Worm (Caenorhabditis elegans) whole organism, young adult: ENCODE results near the gene Y60C6A.3.
A peak's percentile ranks its signal among the peaks of the same experiment; 100 is the strongest.

ENCODE experiments used
- B0035.1 ChIP-seq: sonication (generic microtip); optimal IDR thresholded peaks from 2 replicates; lab custom pipeline; 2016; ENCODE audit warnings: missing genetic modification characterization, mild to moderate bottlenecking, missing compliant biosample characterization, missing genotype, missing genetic modification reagents
- B0261.1 ChIP-seq: sonication (generic microtip); optimal IDR thresholded peaks from 2 replicates; lab custom pipeline; 2016; ENCODE audit warnings: mild to moderate bottlenecking, missing genetic modification characterization, moderate library complexity, missing compliant biosample characterization
- D2030.7 ChIP-seq: fragments of 200-800 bp; sonication (Bioruptor generic); IDR thresholded peaks from 2 replicates; pipeline ENCODE4 v1.3.6; 2022; ENCODE audit warnings: missing genetic modification reagents, missing genetic modification characterization, missing compliant biosample characterization
- F10E7.11 ChIP-seq: sonication (generic microtip); optimal IDR thresholded peaks from 2 replicates; lab custom pipeline; 2017; ENCODE audit warnings: mild to moderate bottlenecking, missing genetic modification characterization, moderate library complexity, missing compliant biosample characterization
- F22D6.2 ChIP-seq: sonication (generic microtip); optimal IDR thresholded peaks from 2 replicates; lab custom pipeline; 2016; ENCODE audit warnings: mild to moderate bottlenecking, missing genetic modification characterization, missing compliant biosample characterization
- F23B12.7 ChIP-seq: sonication (generic microtip); optimal IDR thresholded peaks from 2 replicates; lab custom pipeline; 2017; ENCODE audit warnings: missing genetic modification characterization, mild to moderate bottlenecking, missing compliant biosample characterization, antibody characterized with exemption, moderate library complexity; ENCODE audit not compliant: insufficient read depth
- F39B2.1 ChIP-seq: fragments of 200-800 bp; sonication (Bioruptor generic); IDR thresholded peaks from 2 replicates; pipeline ENCODE4 v1.3.6; 2022; ENCODE audit warnings: missing genetic modification reagents, missing genetic modification characterization, missing compliant biosample characterization
- F49E8.2 ChIP-seq: sonication (generic microtip); optimal IDR thresholded peaks from 3 replicates; lab custom pipeline; 2017; ENCODE audit warnings: missing genetic modification characterization, mild to moderate bottlenecking, missing compliant biosample characterization, antibody characterized with exemption, moderate library complexity; ENCODE audit not compliant: insufficient read depth
- F52B5.7 ChIP-seq: sonication (generic microtip); optimal IDR thresholded peaks from 2 replicates; lab custom pipeline; 2016; ENCODE audit warnings: mild to moderate bottlenecking, missing genetic modification characterization, missing compliant biosample characterization
- F57A8.1 ChIP-seq: fragments of 200-800 bp; sonication (Bioruptor generic); optimal IDR thresholded peaks from 2 replicates; lab custom pipeline; 2018; ENCODE audit warnings: mild to moderate bottlenecking, missing genetic modification characterization, moderate library complexity, missing compliant biosample characterization
- K12H6.12 ChIP-seq: fragments of 200-800 bp; sonication (Bioruptor generic); optimal IDR thresholded peaks from 2 replicates; lab custom pipeline; 2018; ENCODE audit warnings: mild to moderate bottlenecking, missing genetic modification characterization, missing compliant biosample characterization
- ZK185.1 ChIP-seq: sonication (generic microtip); optimal IDR thresholded peaks from 2 replicates; lab custom pipeline; 2016; ENCODE audit warnings: mild to moderate bottlenecking, missing genetic modification characterization, missing compliant biosample characterization; ENCODE audit not compliant: poor library complexity, severe bottlenecking
- akir-1 ChIP-seq: fragments of 200-800 bp; sonication (Bioruptor generic); optimal IDR thresholded peaks from 2 replicates; lab custom pipeline; 2018; ENCODE audit warnings: mild to moderate bottlenecking, missing genetic modification characterization, moderate library complexity, missing compliant biosample characterization
- attf-6 ChIP-seq: fragments of 200-800 bp; sonication (Bioruptor generic); IDR thresholded peaks from 2 replicates; pipeline ENCODE4 v1.3.6; 2022; ENCODE audit warnings: missing genetic modification reagents, missing genetic modification characterization, missing compliant biosample characterization
- bed-1 ChIP-seq: fragments of 200-800 bp; sonication (Bioruptor generic); IDR thresholded peaks from 2 replicates; pipeline ENCODE4 v1.3.6; 2022; ENCODE audit warnings: missing genetic modification reagents, missing genetic modification characterization, missing compliant biosample characterization
- bed-2 ChIP-seq: fragments of 200-800 bp; sonication (Bioruptor generic); IDR thresholded peaks from 2 replicates; pipeline ENCODE4 v1.3.6; 2022; ENCODE audit warnings: missing genetic modification reagents, missing genetic modification characterization, missing compliant biosample characterization
- cebp-2 ChIP-seq: fragments of 200-800 bp; sonication (Bioruptor generic); IDR thresholded peaks from 2 replicates; pipeline ENCODE4 v1.3.6; 2022; ENCODE audit warnings: missing genetic modification characterization, missing compliant biosample characterization
- ceh-58 ChIP-seq: fragments of 200-800 bp; sonication (Bioruptor generic); IDR thresholded peaks from 2 replicates; pipeline ENCODE4 v1.3.6; 2022; ENCODE audit warnings: missing genetic modification characterization, missing compliant biosample characterization
- ceh-91 ChIP-seq: fragments of 200-800 bp; sonication (Bioruptor generic); IDR thresholded peaks from 2 replicates; pipeline ENCODE4 v1.3.6; 2022; ENCODE audit warnings: missing genetic modification reagents, missing genetic modification characterization, missing compliant biosample characterization
- die-1 ChIP-seq: sonication (generic microtip); optimal IDR thresholded peaks from 2 replicates; lab custom pipeline; 2016; ENCODE audit warnings: missing genotype, mild to moderate bottlenecking, missing genetic modification characterization, missing compliant biosample characterization
- dox-1 ChIP-seq: fragments of 200-800 bp; sonication (Bioruptor generic); IDR thresholded peaks from 2 replicates; pipeline ENCODE4 v1.3.6; 2022; ENCODE audit warnings: missing genetic modification reagents, missing genetic modification characterization, missing compliant biosample characterization
- egl-44 ChIP-seq: fragments of 200-800 bp; sonication (Bioruptor generic); IDR thresholded peaks from 2 replicates; pipeline ENCODE4 v1.3.6; 2022; ENCODE audit warnings: missing genetic modification reagents, missing genetic modification characterization, missing compliant biosample characterization
- egrh-3 ChIP-seq: fragments of 200-800 bp; sonication (Bioruptor generic); IDR thresholded peaks from 2 replicates; pipeline ENCODE4 v1.3.6; 2022; ENCODE audit warnings: missing genetic modification reagents, missing genetic modification characterization, missing compliant biosample characterization
- ekl-4 ChIP-seq: fragments of 200-800 bp; sonication (Bioruptor generic); IDR thresholded peaks from 2 replicates; pipeline ENCODE4 v1.3.6; 2022; ENCODE audit warnings: missing genetic modification reagents, missing genetic modification characterization, missing compliant biosample characterization
- gei-17 ChIP-seq: fragments of 200-800 bp; sonication (Bioruptor generic); optimal IDR thresholded peaks from 2 replicates; lab custom pipeline; 2018; ENCODE audit warnings: mild to moderate bottlenecking, missing genetic modification characterization, missing compliant biosample characterization
- him-1 ChIP-seq: sonication (generic microtip); optimal IDR thresholded peaks from 2 replicates; lab custom pipeline; 2016; ENCODE audit warnings: missing genotype, missing genetic modification reagents, missing genetic modification characterization, missing compliant biosample characterization
- hmg-20 ChIP-seq: fragments of 200-800 bp; sonication (Bioruptor generic); IDR thresholded peaks from 2 replicates; pipeline ENCODE4 v1.3.6; 2022; ENCODE audit warnings: missing genetic modification reagents, missing genetic modification characterization, missing compliant biosample characterization
- let-526 ChIP-seq: fragments of 200-800 bp; sonication (Bioruptor generic); IDR thresholded peaks from 2 replicates; pipeline ENCODE4 v1.3.6; 2022; ENCODE audit warnings: missing genetic modification reagents, missing genetic modification characterization, missing compliant biosample characterization
- lin-54 ChIP-seq: fragments of 200-800 bp; sonication (Bioruptor generic); optimal IDR thresholded peaks from 2 replicates; lab custom pipeline; 2018; ENCODE audit warnings: mild to moderate bottlenecking, missing genetic modification characterization, missing compliant biosample characterization
- lsy-27 ChIP-seq: sonication (generic microtip); optimal IDR thresholded peaks from 2 replicates; lab custom pipeline; 2017; ENCODE audit warnings: missing genetic modification characterization, mild to moderate bottlenecking, missing compliant biosample characterization, antibody characterized with exemption, missing genotype, borderline replicate concordance; ENCODE audit not compliant: insufficient read depth
- madf-10 ChIP-seq: sonication (generic microtip); optimal IDR thresholded peaks from 2 replicates; lab custom pipeline; 2016; ENCODE audit warnings: mild to moderate bottlenecking, missing genetic modification characterization, missing compliant biosample characterization
- madf-3 ChIP-seq: fragments of 200-800 bp; sonication (Bioruptor generic); IDR thresholded peaks from 2 replicates; pipeline ENCODE4 v1.3.6; 2022; ENCODE audit warnings: missing genetic modification reagents, missing genetic modification characterization, missing compliant biosample characterization
- madf-6 ChIP-seq: fragments of 200-800 bp; sonication (Bioruptor generic); IDR thresholded peaks from 2 replicates; pipeline ENCODE4 v1.3.6; 2022; ENCODE audit warnings: missing genetic modification reagents, missing genetic modification characterization, missing compliant biosample characterization
- madf-8 ChIP-seq: fragments of 200-800 bp; sonication (Bioruptor generic); conservative IDR thresholded peaks from 2 replicates; pipeline ENCODE4 v1.3.6; 2022; ENCODE audit warnings: missing genetic modification reagents, missing genetic modification characterization, missing compliant biosample characterization
- mel-28 ChIP-seq: sonication (generic microtip); optimal IDR thresholded peaks from 2 replicates; lab custom pipeline; 2016; ENCODE audit warnings: borderline replicate concordance, mild to moderate bottlenecking, missing genetic modification characterization, missing compliant biosample characterization
- nfya-2 ChIP-seq: fragments of 200-800 bp; sonication (Bioruptor generic); IDR thresholded peaks from 2 replicates; pipeline ENCODE4 v1.3.6; 2022; ENCODE audit warnings: missing genetic modification reagents, missing genetic modification characterization, missing compliant biosample characterization
- nhr-179 ChIP-seq: sonication (generic microtip); optimal IDR thresholded peaks from 2 replicates; lab custom pipeline; 2016; ENCODE audit warnings: mild to moderate bottlenecking, missing genetic modification characterization, missing compliant biosample characterization
- pha-4 ChIP-seq: fragments of 150-350 bp; sonication (generic microtip); optimal IDR thresholded peaks from 2 replicates; lab custom pipeline; 2014; ENCODE audit warnings: missing biosample characterization, missing genetic modification reagents, missing genetic modification characterization
- rcor-1 ChIP-seq: fragments of 200-800 bp; sonication (Bioruptor generic); IDR thresholded peaks from 2 replicates; pipeline ENCODE4 v1.3.6; 2022; ENCODE audit warnings: missing genetic modification reagents, missing genetic modification characterization, missing compliant biosample characterization
- repo-1 ChIP-seq: sonication (generic microtip); optimal IDR thresholded peaks from 2 replicates; lab custom pipeline; 2017; ENCODE audit warnings: mild to moderate bottlenecking, missing genetic modification characterization, missing compliant biosample characterization
- sdz-38 ChIP-seq: sonication (generic microtip); optimal IDR thresholded peaks from 2 replicates; lab custom pipeline; 2016; ENCODE audit warnings: missing genotype, missing genetic modification characterization, missing compliant biosample characterization
- sea-2 ChIP-seq: fragments of 200-800 bp; sonication (Bioruptor generic); IDR thresholded peaks from 2 replicates; pipeline ENCODE4 v1.3.6; 2022; ENCODE audit warnings: missing genetic modification characterization, missing compliant biosample characterization
- snpc-4 ChIP-seq, 5 experiments: fragments of 150-350 bp in 1 of 5; sonication (generic microtip) in 4 of 5; optimal IDR thresholded peaks; 2 replicates each; lab custom pipeline; 2014 to 2018; ENCODE audit warnings: missing genetic modification characterization in 5 of 5, missing biosample characterization in 3 of 5, antibody characterized with exemption in 2 of 5, mild to moderate bottlenecking in 2 of 5, missing compliant biosample characterization in 2 of 5, missing genotype in 2 of 5, moderate library complexity in 2 of 5, missing genetic modification reagents in 1 of 5
- somi-1 ChIP-seq: fragments of 200-800 bp; sonication (Bioruptor generic); optimal IDR thresholded peaks from 2 replicates; lab custom pipeline; 2018; ENCODE audit warnings: mild to moderate bottlenecking, missing genetic modification characterization, missing compliant biosample characterization
- tbp1 ChIP-seq: fragments of 200-800 bp; sonication (Bioruptor generic); optimal IDR thresholded peaks from 2 replicates; lab custom pipeline; 2018; ENCODE audit warnings: mild to moderate bottlenecking, missing genetic modification characterization, missing compliant biosample characterization
- tbx-9 ChIP-seq: sonication (generic microtip); optimal IDR thresholded peaks from 2 replicates; lab custom pipeline; 2016; ENCODE audit warnings: borderline replicate concordance, missing genetic modification characterization, inconsistent platforms, missing compliant biosample characterization
- tlf-1 ChIP-seq: fragments of 200-800 bp; sonication (Bioruptor generic); optimal IDR thresholded peaks from 2 replicates; lab custom pipeline; 2018; ENCODE audit warnings: mild to moderate bottlenecking, missing genetic modification characterization, missing compliant biosample characterization
- xnd-1 ChIP-seq: sonication (generic microtip); optimal IDR thresholded peaks from 2 replicates; lab custom pipeline; 2016; ENCODE audit warnings: missing genotype, missing genetic modification reagents, missing genetic modification characterization, missing compliant biosample characterization

The Y60C6A.3 gene

ce11 chrV:4758540-4758939 is 27.1 kb upstream of the Y60C6A.3 start (continued):
- TF ChIP-seq dox-1 (no peak), akir-1 (GFP tag; lab: Kevin White, UChicago) (no peak), hmg-20 (GFP tag; lab: Robert Waterston, UW) (0 out of 2 replicates have a peak, but pooled peaks have one; percentile 3), D2030.7 (GFP tag; lab: Robert Waterston, UW) (no peak), ekl-4 (GFP tag; lab: Robert Waterston, UW) (peak; percentile 52; the same call in 1 of the 2 replicates), somi-1 (GFP tag; lab: Kevin White, UChicago) (no peak), repo-1 (tag; lab: Kevin White, UChicago) (no peak), let-526 (no peak), egl-44 (GFP tag; lab: Robert Waterston, UW) (no peak), bed-1 (GFP tag; lab: Robert Waterston, UW) (no peak), F23B12.7 (tag; lab: Kevin White, UChicago) (no peak), sea-2 (GFP tag; lab: Robert Waterston, UW) (no peak), cebp-2 (no peak), lsy-27 (tag; lab: Kevin White, UChicago) (no peak), F57A8.1 (GFP tag; lab: Kevin White, UChicago) (no peak), ceh-58 (no peak), lin-54 (GFP tag; lab: Kevin White, UChicago) (no peak), attf-6 (GFP tag; lab: Robert Waterston, UW) (peak; percentile 47; the same call in 1 of the 2 replicates), madf-10 (tag; lab: Kevin White, UChicago) (no peak), madf-3 (GFP tag; lab: Robert Waterston, UW) (peak; percentile 78; the same call in 1 of the 2 replicates), tbx-9 (tag; lab: Kevin White, UChicago) (no peak), B0261.1 (tag; lab: Kevin White, UChicago) (no peak), gei-17 (GFP tag; lab: Kevin White, UChicago) (no peak), him-1 (tag; lab: Kevin White, UChicago) (peak; percentile 21), F22D6.2 (no peak), nfya-2 (GFP tag; lab: Robert Waterston, UW) (no peak), xnd-1 (tag; lab: Kevin White, UChicago) (no peak), rcor-1 (GFP tag; lab: Robert Waterston, UW) (peak; percentile 46; the same call in 1 of the 2 replicates), bed-2 (GFP tag; lab: Robert Waterston, UW) (no peak), K12H6.12 (tag; lab: Kevin White, UChicago) (no peak), nhr-179 (no peak), F39B2.1 (GFP tag; lab: Robert Waterston, UW) (peak; percentile 76; the same call in 1 of the 2 replicates), egrh-3 (GFP tag; lab: Robert Waterston, UW) (no peak), tbp1 (no peak), mel-28 (tag; lab: Kevin White, UChicago) (no peak), die-1 (no peak), F49E8.2 (peak; percentile 15), B0035.1 (no peak), tlf-1 (GFP tag; lab: Kevin White, UChicago) (no peak), madf-6 (GFP tag; lab: Robert Waterston, UW) (peak; percentile 63), sdz-38 (tag; lab: Kevin White, UChicago) (no peak), ZK185.1 (tag; lab: Kevin White, UChicago) (no peak), snpc-4 (GFP tag; optimal IDR thresholded peaks at IDR 0.05; lab: Kevin White, UChicago) (no peak), snpc-4 (tag; optimal IDR thresholded peaks at IDR 0.05; lab: Kevin White, UChicago) (no peak), ceh-91 (GFP tag; lab: Robert Waterston, UW) (no peak), F52B5.7 (tag; lab: Kevin White, UChicago) (no peak), madf-8 (GFP tag; lab: Robert Waterston, UW) (no peak), pha-4 (tag; lab: Kevin White, UChicago) (no peak), F10E7.11 (tag; lab: Kevin White, UChicago) (no peak)
